Fruit fly (Drosophila melanogaster): ENCODE results near the gene Sarm.

The Sarm gene

dm6 chr3L:8063214-8064156 lies at the start of gene Sarm (continued):
- TF ChIP-seq Meics (GFP tag; optimal IDR thresholded peaks at IDR 0.05) (peak; percentile 52), rib (GFP tag; IDR thresholded peaks at IDR 0.05) (no peak), crc (GFP tag; optimal IDR thresholded peaks at IDR 0.05) (no peak), H15 (GFP tag; IDR thresholded peaks at IDR 0.05) (0 out of 3 replicates have a peak, but pooled peaks have one; percentile 15), CHES-1-like (GFP tag; optimal IDR thresholded peaks at IDR 0.05) (no peak), Asciz (GFP tag; optimal IDR thresholded peaks at IDR 0.05) (peak; percentile 26), CG7987 (GFP tag; optimal IDR thresholded peaks at IDR 0.05) (peak; percentile 43), Spps (tag; optimal IDR thresholded peaks at IDR 0.05) (no peak), NC2β (GFP tag; optimal IDR thresholded peaks at IDR 0.05) (no peak), ara (GFP tag; IDR thresholded peaks at IDR 0.05) (no peak), Dek (tag; optimal IDR thresholded peaks at IDR 0.05) (peak; percentile 56), Hr78 (GFP tag; optimal IDR thresholded peaks at IDR 0.05) (peak in 1 of 2 experiments; percentile 62), nom (GFP tag; optimal IDR thresholded peaks at IDR 0.05) (peak; percentile 25), vvl (GFP tag; IDR thresholded peaks at IDR 0.05) (peak; percentile 24; the same call in 1 of the 2 replicates), lmd (GFP tag; IDR thresholded peaks at IDR 0.05) (peak; percentile 27; the same call in 1 of the 2 replicates), sima (GFP tag; optimal IDR thresholded peaks at IDR 0.05) (no peak), tio (GFP tag; optimal IDR thresholded peaks at IDR 0.05) (peak; percentile 36), ash1 (GFP tag; optimal IDR thresholded peaks at IDR 0.05) (no peak), CG8359 (GFP tag; optimal IDR thresholded peaks at IDR 0.05; ENCODE audit: borderline replicate concordance) (peak; percentile 44), lilli (GFP tag; optimal IDR thresholded peaks at IDR 0.05) (peak; percentile 52), ewg (GFP tag; optimal IDR thresholded peaks at IDR 0.05) (peak; percentile 28), wdn (GFP tag; IDR thresholded peaks at IDR 0.05) (no peak), nerfin-2 (GFP tag; IDR thresholded peaks at IDR 0.05; ENCODE audit: partially characterized antibody) (no peak), chn (GFP tag; optimal IDR thresholded peaks at IDR 0.05) (no peak), CG17328 (GFP tag; IDR thresholded peaks at IDR 0.05) (0 out of 2 replicates have a peak, but pooled peaks have one; percentile 18), gsb (GFP tag; IDR thresholded peaks at IDR 0.05) (no peak), Fer1 (GFP tag; optimal IDR thresholded peaks at IDR 0.05) (peak; percentile 52), dm (GFP tag; optimal IDR thresholded peaks at IDR 0.05) (peak; percentile 19), CG7745 (tag; optimal IDR thresholded peaks at IDR 0.05) (peak; percentile 94), run (tag; optimal IDR thresholded peaks at IDR 0.05) (no peak), scrt (GFP tag; optimal IDR thresholded peaks at IDR 0.05) (peak; percentile 25), GATAe (GFP tag; conservative IDR thresholded peaks at IDR 0.05) (no peak), ab (GFP tag; optimal IDR thresholded peaks at IDR 0.05) (no peak), Taf1 (GFP tag; IDR thresholded peaks at IDR 0.05) (0 out of 2 replicates have a peak, but pooled peaks have one; percentile 9), CG1602 (GFP tag; optimal IDR thresholded peaks at IDR 0.05) (peak; percentile 10), CG4730 (GFP tag; IDR thresholded peaks at IDR 0.05) (no peak), CG3838 (GFP tag; optimal IDR thresholded peaks at IDR 0.05) (peak; percentile 7), MBD-R2 (GFP tag; IDR thresholded peaks at IDR 0.05) (0 out of 2 replicates have a peak, but pooled peaks have one; percentile 16), CG4404 (GFP tag; IDR thresholded peaks at IDR 0.05) (no peak), Awh (GFP tag; IDR thresholded peaks at IDR 0.05) (no peak), bab2 (GFP tag; optimal IDR thresholded peaks at IDR 0.05) (no peak), CG13424 (tag; optimal IDR thresholded peaks at IDR 0.05) (peak; percentile 66), Dll (GFP tag; IDR thresholded peaks at IDR 0.05; ENCODE audit: partially characterized antibody) (0 out of 4 replicates have a peak, but pooled peaks have one; percentile 19), jumu (GFP tag; optimal IDR thresholded peaks at IDR 0.05) (no peak), yki (optimal IDR thresholded peaks at IDR 0.05) (no peak), bsh (GFP tag; optimal IDR thresholded peaks at IDR 0.05) (peak; percentile 20 to 28), eve (GFP tag; optimal IDR thresholded peaks at IDR 0.05) (peak in 1 of 2 experiments; percentile 73), repo (GFP tag; optimal IDR thresholded peaks at IDR 0.05) (no peak)

Data from whole organism, embryonic.